Fruit fly (Drosophila melanogaster) whole organism, embryonic: ENCODE results near the gene CG17202.

Experiments
- Atf3 ChIP-seq: fragments of 200-800 bp; sonication (Bioruptor generic); optimal IDR thresholded peaks from 3 replicates; lab custom pipeline; 2016; ENCODE audit warnings: missing biosample characterization, missing genetic modification characterization
- CG10979 ChIP-seq: fragments of 200-800 bp; sonication (Bioruptor generic); optimal IDR thresholded peaks from 2 replicates; lab custom pipeline; 2018; ENCODE audit warnings: missing biosample characterization, mild to moderate bottlenecking, missing genetic modification characterization, moderate library complexity
- CG12236 ChIP-seq: fragments of 200-800 bp; sonication (Bioruptor generic); optimal IDR thresholded peaks from 2 replicates; lab custom pipeline; 2016; ENCODE audit warnings: missing biosample characterization, missing genetic modification characterization
- CG12299 ChIP-seq: fragments of 200-800 bp; sonication (Bioruptor generic); optimal IDR thresholded peaks from 2 replicates; lab custom pipeline; 2018; ENCODE audit warnings: missing biosample characterization, mild to moderate bottlenecking, missing genetic modification characterization
- CG1647 ChIP-seq: fragments of 200-800 bp; sonication (Bioruptor generic); optimal IDR thresholded peaks from 3 replicates; lab custom pipeline; 2016; ENCODE audit warnings: missing biosample characterization, missing genetic modification characterization
- CG16813 ChIP-seq: fragments of 200-800 bp; sonication (Bioruptor generic); IDR thresholded peaks from 3 replicates; pipeline ENCODE4 v1.3.6; 2022; ENCODE audit warnings: missing biosample characterization, missing genetic modification characterization; ENCODE audit not compliant: partially characterized antibody
- CG17361 ChIP-seq: fragments of 200-800 bp; sonication (Bioruptor generic); IDR thresholded peaks from 3 replicates; pipeline ENCODE4 v1.3.6; 2022; ENCODE audit warnings: missing biosample characterization, missing genetic modification characterization
- CG17385 ChIP-seq: fragments of 200-800 bp; sonication (Bioruptor generic); optimal IDR thresholded peaks from 3 replicates; lab custom pipeline; 2018; ENCODE audit warnings: missing biosample characterization, mild to moderate bottlenecking, missing genetic modification characterization
- CG1792 ChIP-seq: fragments of 200-800 bp; sonication (Bioruptor generic); optimal IDR thresholded peaks from 2 replicates; lab custom pipeline; 2016; ENCODE audit warnings: missing biosample characterization, missing genetic modification characterization
- CG2129 ChIP-seq: fragments of 200-800 bp; sonication (Bioruptor generic); IDR thresholded peaks from 2 replicates; pipeline ENCODE4 v1.3.6; 2022; ENCODE audit warnings: missing biosample characterization, missing genetic modification characterization; ENCODE audit not compliant: partially characterized antibody
- CG30431 ChIP-seq: fragments of 200-800 bp; sonication (Bioruptor generic); optimal IDR thresholded peaks from 2 replicates; lab custom pipeline; 2017; ENCODE audit warnings: missing biosample characterization, missing genetic modification characterization
- CG32767 ChIP-seq: fragments of 200-800 bp; sonication (Bioruptor generic); IDR thresholded peaks from 2 replicates; pipeline ENCODE4 v1.3.6; 2022; ENCODE audit warnings: missing biosample characterization, missing genetic modification characterization
- CG6791 ChIP-seq: fragments of 200-800 bp; sonication (Bioruptor generic); IDR thresholded peaks from 3 replicates; pipeline ENCODE4 v1.3.6; 2022; ENCODE audit warnings: missing biosample characterization, missing genetic modification characterization; ENCODE audit not compliant: partially characterized antibody
- CG7357 ChIP-seq: fragments of 200-800 bp; sonication (Bioruptor generic); IDR thresholded peaks from 3 replicates; pipeline ENCODE4 v1.3.6; 2022; ENCODE audit warnings: missing biosample characterization, missing genetic modification characterization
- CG7963 ChIP-seq: fragments of 200-800 bp; sonication (Bioruptor generic); IDR thresholded peaks from 3 replicates; pipeline ENCODE4 v1.3.6; 2022; ENCODE audit warnings: missing biosample characterization, missing genetic modification characterization; ENCODE audit not compliant: partially characterized antibody
- CG8281 ChIP-seq: fragments of 200-800 bp; sonication (Bioruptor generic); optimal IDR thresholded peaks from 2 replicates; lab custom pipeline; 2018; ENCODE audit warnings: missing biosample characterization, mild to moderate bottlenecking, missing genetic modification characterization, moderate library complexity
- CG8359 ChIP-seq: fragments of 200-800 bp; sonication (Bioruptor generic); optimal IDR thresholded peaks from 2 replicates; lab custom pipeline; 2017; ENCODE audit warnings: missing biosample characterization, mild to moderate bottlenecking, missing genetic modification characterization, borderline replicate concordance
- Dll ChIP-seq: fragments of 200-800 bp; sonication (Bioruptor generic); IDR thresholded peaks from 4 replicates; pipeline ENCODE4 v1.3.6; 2022; ENCODE audit warnings: missing biosample characterization, missing genetic modification characterization; ENCODE audit not compliant: partially characterized antibody
- Dref ChIP-seq: fragments of 200-800 bp; sonication (Bioruptor generic); IDR thresholded peaks from 2 replicates; pipeline ENCODE4 v1.3.6; 2022; ENCODE audit warnings: missing biosample characterization, missing genetic modification characterization
- Drgx ChIP-seq: fragments of 200-800 bp; sonication (Bioruptor generic); IDR thresholded peaks from 2 replicates; pipeline ENCODE4 v1.3.6; 2022; ENCODE audit warnings: missing biosample characterization, missing genetic modification characterization
- HLH3B ChIP-seq: fragments of 200-800 bp; sonication (Bioruptor generic); IDR thresholded peaks from 2 replicates; pipeline ENCODE4 v1.3.6; 2022; ENCODE audit warnings: missing biosample characterization, missing genetic modification characterization
- Hr78 ChIP-seq, 2 experiments: fragments of 200-800 bp in 1 of 2; fragments of >200 bp in 1 of 2; sonication (Bioruptor generic) in 1 of 2; optimal IDR thresholded peaks; 2 replicates each; lab custom pipeline; 2017 to 2019; ENCODE audit warnings: missing biosample characterization in 2 of 2, missing genetic modification characterization in 2 of 2, mild to moderate bottlenecking in 1 of 2, moderate library complexity in 1 of 2
- Lim3 ChIP-seq: fragments of 200-800 bp; sonication (Bioruptor generic); IDR thresholded peaks from 2 replicates; pipeline ENCODE4 v1.3.6; 2022; ENCODE audit warnings: missing biosample characterization, missing genetic modification characterization
- MESR4 ChIP-seq: fragments of 200-800 bp; sonication (Bioruptor generic); optimal IDR thresholded peaks from 2 replicates; lab custom pipeline; 2018; ENCODE audit warnings: missing biosample characterization, mild to moderate bottlenecking, missing genetic modification characterization, moderate library complexity
- Side ChIP-seq: fragments of 200-800 bp; sonication (Bioruptor generic); optimal IDR thresholded peaks from 2 replicates; lab custom pipeline; 2016; ENCODE audit warnings: missing biosample characterization, missing genetic modification characterization
- amos ChIP-seq: fragments of 200-800 bp; sonication (Bioruptor generic); IDR thresholded peaks from 2 replicates; pipeline ENCODE4 v1.3.6; 2022; ENCODE audit warnings: missing biosample characterization, missing genetic modification characterization; ENCODE audit not compliant: partially characterized antibody
- chinmo ChIP-seq: fragments of 200-800 bp; sonication (Bioruptor generic); IDR thresholded peaks from 4 replicates; pipeline ENCODE4 v1.3.6; 2022; ENCODE audit warnings: missing biosample characterization, missing genetic modification characterization; ENCODE audit not compliant: partially characterized antibody
- dan ChIP-seq: fragments of 200-800 bp; sonication (Bioruptor generic); IDR thresholded peaks from 2 replicates; pipeline ENCODE4 v1.3.6; 2022; ENCODE audit warnings: missing biosample characterization, missing genetic modification characterization
- esg ChIP-seq: fragments of 200-800 bp; sonication (Bioruptor generic); conservative IDR thresholded peaks from 2 replicates; pipeline ENCODE4 v1.3.6; 2022; ENCODE audit warnings: missing biosample characterization, missing genetic modification characterization
- eyg ChIP-seq: fragments of 200-800 bp; sonication (Bioruptor generic); optimal IDR thresholded peaks from 3 replicates; lab custom pipeline; 2016; ENCODE audit warnings: missing biosample characterization, missing genetic modification characterization
- gcm ChIP-seq: fragments of 200-800 bp; sonication (Bioruptor generic); optimal IDR thresholded peaks from 2 replicates; lab custom pipeline; 2019; ENCODE audit warnings: missing biosample characterization, mild to moderate bottlenecking, missing genetic modification characterization, moderate library complexity
- gfzf ChIP-seq: fragments of 200-800 bp; sonication (Bioruptor generic); optimal IDR thresholded peaks from 2 replicates; lab custom pipeline; 2016; ENCODE audit warnings: missing biosample characterization, mild to moderate bottlenecking, missing genetic modification characterization, moderate library complexity
- inv ChIP-seq: fragments of 200-800 bp; sonication (Bioruptor generic); IDR thresholded peaks from 2 replicates; pipeline ENCODE4 v1.3.6; 2022; ENCODE audit warnings: missing biosample characterization, missing genetic modification characterization; ENCODE audit not compliant: partially characterized antibody
- jing ChIP-seq: fragments of 200-800 bp; sonication (Bioruptor generic); optimal IDR thresholded peaks from 2 replicates; lab custom pipeline; 2018; ENCODE audit warnings: missing biosample characterization, mild to moderate bottlenecking, missing genetic modification characterization
- kay ChIP-seq: fragments of 200-800 bp; sonication (Bioruptor generic); optimal IDR thresholded peaks from 2 replicates; lab custom pipeline; 2016; ENCODE audit warnings: missing biosample characterization, missing genetic modification characterization
- lmd ChIP-seq: fragments of 200-800 bp; sonication (Bioruptor generic); IDR thresholded peaks from 2 replicates; pipeline ENCODE4 v1.3.6; 2022; ENCODE audit warnings: missing biosample characterization, missing genetic modification characterization
- mld ChIP-seq: fragments of 200-800 bp; sonication (Bioruptor generic); IDR thresholded peaks from 3 replicates; pipeline ENCODE4 v1.3.6; 2022; ENCODE audit warnings: missing biosample characterization, missing genetic modification characterization; ENCODE audit not compliant: partially characterized antibody
- nau ChIP-seq: fragments of 200-800 bp; sonication (Bioruptor generic); optimal IDR thresholded peaks from 3 replicates; lab custom pipeline; 2017; ENCODE audit warnings: missing biosample characterization, mild to moderate bottlenecking, missing genetic modification characterization, missing genetic modification reagents
- onecut ChIP-seq: fragments of 200-800 bp; sonication (Bioruptor generic); IDR thresholded peaks from 2 replicates; pipeline ENCODE4 v1.3.6; 2022; ENCODE audit warnings: missing biosample characterization, missing genetic modification characterization
- shn ChIP-seq: fragments of 200-800 bp; sonication (Bioruptor generic); optimal IDR thresholded peaks from 3 replicates; lab custom pipeline; 2016; ENCODE audit warnings: missing biosample characterization, missing genetic modification characterization
- slou ChIP-seq: fragments of 200-800 bp; sonication (Bioruptor generic); optimal IDR thresholded peaks from 3 replicates; lab custom pipeline; 2016; ENCODE audit warnings: missing biosample characterization, missing genetic modification characterization
- sna ChIP-seq: fragments of 200-800 bp; sonication (Bioruptor generic); IDR thresholded peaks from 2 replicates; pipeline ENCODE4 v1.3.6; 2022; ENCODE audit warnings: missing biosample characterization, missing genetic modification characterization; ENCODE audit not compliant: partially characterized antibody
- tll ChIP-seq, 2 experiments: fragments of 200-800 bp in 1 of 2; fragments of >200 bp in 1 of 2; sonication (Bioruptor generic) in 1 of 2; optimal IDR thresholded peaks; 2 replicates each; lab custom pipeline; 2017 to 2019; ENCODE audit warnings: missing biosample characterization in 2 of 2, missing genetic modification characterization in 2 of 2, mild to moderate bottlenecking in 1 of 2, moderate library complexity in 1 of 2
- trem ChIP-seq: fragments of 200-800 bp; optimal IDR thresholded peaks from 3 replicates; lab custom pipeline; 2019; ENCODE audit warnings: missing biosample characterization, mild to moderate bottlenecking, missing genetic modification characterization, moderate library complexity
- twi ChIP-seq: fragments of 200-800 bp; optimal IDR thresholded peaks from 2 replicates; lab custom pipeline; 2019; ENCODE audit warnings: missing biosample characterization, mild to moderate bottlenecking, missing genetic modification characterization, moderate library complexity
- unc-4 ChIP-seq: fragments of 200-800 bp; sonication (Bioruptor generic); IDR thresholded peaks from 2 replicates; pipeline ENCODE4 v1.3.6; 2022; ENCODE audit warnings: missing biosample characterization, missing genetic modification characterization; ENCODE audit not compliant: partially characterized antibody
- wor ChIP-seq: fragments of 200-800 bp; sonication (Bioruptor generic); IDR thresholded peaks from 2 replicates; pipeline ENCODE4 v1.3.6; 2022; ENCODE audit warnings: missing biosample characterization, missing genetic modification characterization
- yki ChIP-seq: fragments of >200 bp; optimal IDR thresholded peaks from 3 replicates; lab custom pipeline; 2018
- zen2 ChIP-seq: fragments of 200-800 bp; sonication (Bioruptor generic); IDR thresholded peaks from 3 replicates; pipeline ENCODE4 v1.3.6; 2022; ENCODE audit warnings: missing biosample characterization, missing genetic modification characterization; ENCODE audit not compliant: partially characterized antibody

CG17202 gene

DNA sequence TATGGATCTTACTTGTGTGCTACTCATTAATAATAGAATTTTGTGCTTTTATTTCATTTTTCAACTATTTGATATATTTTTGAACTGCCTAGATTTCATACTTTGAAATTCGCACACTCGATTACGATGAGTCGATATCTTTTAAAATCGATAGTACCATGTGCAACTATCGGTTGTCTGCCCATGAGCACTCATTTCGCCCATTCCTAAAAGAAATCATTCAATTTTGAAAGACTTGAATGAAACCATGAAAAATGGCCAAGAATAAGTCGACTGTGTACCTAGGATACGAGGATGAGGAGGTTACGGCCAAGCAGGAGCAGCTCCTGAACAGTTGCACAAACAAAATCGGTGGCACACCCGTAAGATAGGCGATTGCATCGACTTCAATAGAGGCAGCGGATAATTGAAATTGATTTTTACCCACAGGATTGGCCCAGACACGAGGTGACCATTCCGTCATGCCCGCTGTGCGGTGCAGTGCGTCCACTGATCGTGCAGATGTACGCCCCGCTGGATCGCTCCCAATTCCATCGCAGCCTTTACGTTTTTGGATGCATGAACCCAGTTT lies 33.9 kb downstream of the CG17202 start, which contains the start of gene trus (continued):
- peak; percentile 93 for TF ChIP-seq Dref (GFP tag; lab: Robert Waterston, UW)
- TF ChIP-seq trem (tag; lab: Kevin White, UChicago), result peak; percentile 39
- no peak for TF ChIP-seq CG7357 (GFP tag; lab: Robert Waterston, UW)
- no peak for TF ChIP-seq gcm (GFP tag; lab: Kevin White, UChicago)
- peak; percentile 91 for TF ChIP-seq unc-4 (GFP tag; lab: Robert Waterston, UW)
- TF ChIP-seq CG16813, result peak; percentile 73
- no peak for TF ChIP-seq Atf3 (GFP tag; lab: Kevin White, UChicago)
- no peak for TF ChIP-seq eyg (GFP tag; lab: Kevin White, UChicago)
- peak; percentile 77 for TF ChIP-seq sna (GFP tag; lab: Robert Waterston, UW)
- TF ChIP-seq kay (GFP tag; lab: Kevin White, UChicago), result no peak
- TF ChIP-seq gfzf, result peak; percentile 24
- 0 out of 3 replicates have a peak, but pooled peaks have one; percentile 52 for TF ChIP-seq mld (GFP tag; lab: Robert Waterston, UW)
- no peak for TF ChIP-seq CG12299
- TF ChIP-seq CG7963 (GFP tag; lab: Robert Waterston, UW), result peak; percentile 62; the same call in 2 of the 3 replicates
- no peak for TF ChIP-seq jing (GFP tag; lab: Kevin White, UChicago)
- no peak for TF ChIP-seq lmd
- no peak for TF ChIP-seq CG10979
- TF ChIP-seq nau (GFP tag; lab: Kevin White, UChicago), result no peak
- TF ChIP-seq CG6791 (GFP tag; lab: Robert Waterston, UW), result peak; percentile 86
- TF ChIP-seq dan (GFP tag; lab: Robert Waterston, UW), result no peak
- peak; percentile 92 for TF ChIP-seq Dll (GFP tag; lab: Robert Waterston, UW)
- TF ChIP-seq tll (GFP tag; optimal IDR thresholded peaks at IDR 0.05; lab: Kevin White, UChicago), result no peak
- TF ChIP-seq yki, result no peak
- TF ChIP-seq zen2 (GFP tag; lab: Robert Waterston, UW), result peak; percentile 85
- TF ChIP-seq Lim3 (GFP tag; lab: Robert Waterston, UW), result no peak
- TF ChIP-seq CG30431 (GFP tag; lab: Kevin White, UChicago), result no peak
- TF ChIP-seq chinmo (GFP tag; lab: Robert Waterston, UW), result peak; percentile 87
- no peak for TF ChIP-seq CG32767 (GFP tag; lab: Robert Waterston, UW)
- no peak for TF ChIP-seq HLH3B (GFP tag; lab: Robert Waterston, UW)
- no peak for TF ChIP-seq CG8281 (tag; lab: Kevin White, UChicago)
- no peak for TF ChIP-seq Hr78 (GFP tag; optimal IDR thresholded peaks at IDR 0.05; lab: Kevin White, UChicago)
- TF ChIP-seq CG12236 (GFP tag; lab: Kevin White, UChicago), result no peak
- no peak for TF ChIP-seq CG8359
- no peak for TF ChIP-seq Drgx
- no peak for TF ChIP-seq wor (GFP tag; lab: Robert Waterston, UW)
- peak; percentile 90 for TF ChIP-seq onecut
- peak; percentile 90 for TF ChIP-seq amos (GFP tag; lab: Robert Waterston, UW)
- no peak for TF ChIP-seq CG17361
- no peak for TF ChIP-seq CG1792 (GFP tag; lab: Kevin White, UChicago)
- TF ChIP-seq esg, result no peak
- TF ChIP-seq CG2129 (GFP tag; lab: Robert Waterston, UW), result peak; percentile 78
- no peak for TF ChIP-seq CG17385 (GFP tag; lab: Kevin White, UChicago)
- no peak for TF ChIP-seq CG1647 (GFP tag; lab: Kevin White, UChicago)
- TF ChIP-seq shn (GFP tag; lab: Kevin White, UChicago), result no peak
- no peak for TF ChIP-seq twi
- TF ChIP-seq slou, result no peak
- TF ChIP-seq Side (GFP tag; lab: Kevin White, UChicago), result no peak
- peak; percentile 69 for TF ChIP-seq inv (GFP tag; lab: Robert Waterston, UW)
- TF ChIP-seq MESR4 (GFP tag; lab: Kevin White, UChicago), result peak; percentile 79
